Fruit fly (Drosophila melanogaster) whole organism, embryonic: Measurements from ENCODE around the gene QC.

Experiments
- Atf-2 ChIP-seq: fragments of 200-800 bp; sonication (Bioruptor generic); optimal IDR thresholded peaks from 2 replicates; lab custom pipeline; 2016; ENCODE audit warnings: missing biosample characterization, missing genetic modification characterization
- Atf3 ChIP-seq: fragments of 200-800 bp; sonication (Bioruptor generic); optimal IDR thresholded peaks from 3 replicates; lab custom pipeline; 2016; ENCODE audit warnings: missing biosample characterization, missing genetic modification characterization
- Bteb2 ChIP-seq: fragments of 200-800 bp; sonication (Bioruptor generic); optimal IDR thresholded peaks from 2 replicates; lab custom pipeline; 2016; ENCODE audit warnings: missing biosample characterization, missing genetic modification characterization
- CG10209 ChIP-seq: fragments of 200-800 bp; sonication (Bioruptor generic); optimal IDR thresholded peaks from 3 replicates; lab custom pipeline; 2017; ENCODE audit warnings: missing biosample characterization, mild to moderate bottlenecking, missing genetic modification characterization, missing genetic modification reagents
- CG10267 ChIP-seq: fragments of 200-800 bp; sonication (Bioruptor generic); optimal IDR thresholded peaks from 2 replicates; lab custom pipeline; 2018; ENCODE audit warnings: missing biosample characterization, mild to moderate bottlenecking, missing genetic modification characterization, moderate library complexity
- CG12659 ChIP-seq: fragments of 200-800 bp; sonication (Bioruptor generic); optimal IDR thresholded peaks from 3 replicates; lab custom pipeline; 2017; ENCODE audit warnings: mild to moderate bottlenecking, missing biosample characterization, missing genetic modification reagents, missing genetic modification characterization
- CG13287 ChIP-seq: fragments of 200-800 bp; sonication (Bioruptor generic); IDR thresholded peaks from 2 replicates; pipeline ENCODE4 v1.3.6; 2022; ENCODE audit warnings: missing biosample characterization, missing genetic modification characterization; ENCODE audit not compliant: partially characterized antibody
- CG15696 ChIP-seq: fragments of 200-800 bp; sonication (Bioruptor generic); optimal IDR thresholded peaks from 2 replicates; lab custom pipeline; 2019; ENCODE audit warnings: missing biosample characterization, mild to moderate bottlenecking, missing genetic modification characterization, moderate library complexity
- CG1602 ChIP-seq: fragments of 200-800 bp; sonication (Bioruptor generic); optimal IDR thresholded peaks from 3 replicates; lab custom pipeline; 2016; ENCODE audit warnings: missing biosample characterization, missing genetic modification characterization
- CG16813 ChIP-seq: fragments of 200-800 bp; sonication (Bioruptor generic); IDR thresholded peaks from 3 replicates; pipeline ENCODE4 v1.3.6; 2022; ENCODE audit warnings: missing biosample characterization, missing genetic modification characterization; ENCODE audit not compliant: partially characterized antibody
- CG17186 ChIP-seq: fragments of 200-800 bp; sonication (Bioruptor generic); optimal IDR thresholded peaks from 3 replicates; lab custom pipeline; 2017; ENCODE audit warnings: missing biosample characterization, missing genetic modification reagents, missing genetic modification characterization
- CG17568 ChIP-seq: fragments of 200-800 bp; sonication (Bioruptor generic); optimal IDR thresholded peaks from 2 replicates; lab custom pipeline; 2018; ENCODE audit warnings: missing biosample characterization, mild to moderate bottlenecking, missing genetic modification characterization, moderate library complexity
- CG2116 ChIP-seq: fragments of 200-800 bp; sonication (Bioruptor generic); optimal IDR thresholded peaks from 3 replicates; lab custom pipeline; 2018; ENCODE audit warnings: missing biosample characterization, mild to moderate bottlenecking, missing genetic modification characterization
- CG3065 ChIP-seq: fragments of 200-800 bp; sonication (Bioruptor generic); optimal IDR thresholded peaks from 2 replicates; lab custom pipeline; 2016; ENCODE audit warnings: missing biosample characterization, missing genetic modification characterization
- CG31388 ChIP-seq: fragments of 200-800 bp; sonication (Bioruptor generic); optimal IDR thresholded peaks from 2 replicates; lab custom pipeline; 2016; ENCODE audit warnings: missing biosample characterization, missing genetic modification characterization
- CG34224 ChIP-seq: fragments of 200-800 bp; sonication (Bioruptor generic); IDR thresholded peaks from 3 replicates; pipeline ENCODE4 v1.3.6; 2022; ENCODE audit warnings: missing biosample characterization, missing genetic modification characterization; ENCODE audit not compliant: partially characterized antibody
- CG3847 ChIP-seq: fragments of 200-800 bp; sonication (Bioruptor generic); IDR thresholded peaks from 2 replicates; pipeline ENCODE4 v1.3.6; 2022; ENCODE audit warnings: missing biosample characterization, missing genetic modification characterization
- CG42726 ChIP-seq: fragments of 200-800 bp; sonication (Bioruptor generic); IDR thresholded peaks from 2 replicates; pipeline ENCODE4 v1.3.6; 2022; ENCODE audit warnings: missing biosample characterization, missing genetic modification characterization; ENCODE audit not compliant: partially characterized antibody
- CG4424 ChIP-seq: fragments of 200-800 bp; sonication (Bioruptor generic); optimal IDR thresholded peaks from 3 replicates; lab custom pipeline; 2016; ENCODE audit warnings: missing biosample characterization, missing genetic modification characterization
- CG6791 ChIP-seq: fragments of 200-800 bp; sonication (Bioruptor generic); IDR thresholded peaks from 3 replicates; pipeline ENCODE4 v1.3.6; 2022; ENCODE audit warnings: missing biosample characterization, missing genetic modification characterization; ENCODE audit not compliant: partially characterized antibody
- CG9932 ChIP-seq: fragments of 200-800 bp; sonication (Bioruptor generic); IDR thresholded peaks from 2 replicates; pipeline ENCODE4 v1.3.6; 2022; ENCODE audit warnings: missing biosample characterization, missing genetic modification characterization
- Dll ChIP-seq: fragments of 200-800 bp; sonication (Bioruptor generic); IDR thresholded peaks from 4 replicates; pipeline ENCODE4 v1.3.6; 2022; ENCODE audit warnings: missing biosample characterization, missing genetic modification characterization; ENCODE audit not compliant: partially characterized antibody
- Dref ChIP-seq: fragments of 200-800 bp; sonication (Bioruptor generic); IDR thresholded peaks from 2 replicates; pipeline ENCODE4 v1.3.6; 2022; ENCODE audit warnings: missing biosample characterization, missing genetic modification characterization
- E2f1 ChIP-seq: fragments of 200-800 bp; sonication (Bioruptor generic); IDR thresholded peaks from 2 replicates; pipeline ENCODE4 v1.3.6; 2022; ENCODE audit warnings: missing biosample characterization, missing genetic modification characterization
- E2f2 ChIP-seq: fragments of 200-800 bp; sonication (Bioruptor generic); IDR thresholded peaks from 2 replicates; pipeline ENCODE4 v1.3.6; 2022; ENCODE audit warnings: missing biosample characterization, missing genetic modification characterization
- Ets65A ChIP-seq: fragments of 200-800 bp; sonication (Bioruptor generic); peaks from one replicate; lab custom pipeline; 2016; ENCODE audit warnings: missing biosample characterization, missing genetic modification characterization
- Gug ChIP-seq: fragments of 200-800 bp; sonication (Bioruptor generic); IDR thresholded peaks from 4 replicates; pipeline ENCODE4 v1.3.6; 2022; ENCODE audit warnings: missing biosample characterization, missing genetic modification characterization
- HLH4C ChIP-seq: fragments of 200-800 bp; sonication (Bioruptor generic); IDR thresholded peaks from 3 replicates; pipeline ENCODE4 v1.3.6; 2022; ENCODE audit warnings: missing biosample characterization, missing genetic modification characterization; ENCODE audit not compliant: partially characterized antibody
- Oli ChIP-seq: fragments of 200-800 bp; sonication (Bioruptor generic); optimal IDR thresholded peaks from 2 replicates; lab custom pipeline; 2018; ENCODE audit warnings: missing biosample characterization, mild to moderate bottlenecking, missing genetic modification characterization, moderate library complexity
- Scr ChIP-seq: fragments of 200-800 bp; sonication (Bioruptor generic); IDR thresholded peaks from 2 replicates; pipeline ENCODE4 v1.3.6; 2022; ENCODE audit warnings: missing biosample characterization, missing genetic modification characterization; ENCODE audit not compliant: partially characterized antibody
- amos ChIP-seq: fragments of 200-800 bp; sonication (Bioruptor generic); IDR thresholded peaks from 2 replicates; pipeline ENCODE4 v1.3.6; 2022; ENCODE audit warnings: missing biosample characterization, missing genetic modification characterization; ENCODE audit not compliant: partially characterized antibody
- bbx ChIP-seq: fragments of 200-800 bp; sonication (Bioruptor generic); IDR thresholded peaks from 2 replicates; pipeline ENCODE4 v1.3.6; 2022; ENCODE audit warnings: missing biosample characterization, missing genetic modification characterization; ENCODE audit not compliant: partially characterized antibody
- chinmo ChIP-seq: fragments of 200-800 bp; sonication (Bioruptor generic); IDR thresholded peaks from 4 replicates; pipeline ENCODE4 v1.3.6; 2022; ENCODE audit warnings: missing biosample characterization, missing genetic modification characterization; ENCODE audit not compliant: partially characterized antibody
- chn ChIP-seq: fragments of 200-800 bp; sonication (Bioruptor generic); optimal IDR thresholded peaks from 2 replicates; lab custom pipeline; 2016; ENCODE audit warnings: missing biosample characterization, missing genetic modification characterization
- da ChIP-seq: fragments of 200-800 bp; sonication (Bioruptor generic); optimal IDR thresholded peaks from 2 replicates; lab custom pipeline; 2016; ENCODE audit warnings: missing biosample characterization, missing genetic modification characterization
- gfzf ChIP-seq: fragments of 200-800 bp; sonication (Bioruptor generic); optimal IDR thresholded peaks from 2 replicates; lab custom pipeline; 2016; ENCODE audit warnings: missing biosample characterization, mild to moderate bottlenecking, missing genetic modification characterization, moderate library complexity
- knrl ChIP-seq: fragments of 200-800 bp; sonication (Bioruptor generic); IDR thresholded peaks from 3 replicates; pipeline ENCODE4 v1.3.6; 2022; ENCODE audit warnings: missing biosample characterization, missing genetic modification characterization; ENCODE audit not compliant: partially characterized antibody
- nerfin-2 ChIP-seq: fragments of 200-800 bp; sonication (Bioruptor generic); IDR thresholded peaks from 2 replicates; pipeline ENCODE4 v1.3.6; 2022; ENCODE audit warnings: missing biosample characterization, missing genetic modification characterization; ENCODE audit not compliant: partially characterized antibody
- pnt ChIP-seq: fragments of 200-800 bp; sonication (Bioruptor generic); optimal IDR thresholded peaks from 3 replicates; lab custom pipeline; 2016; ENCODE audit warnings: missing biosample characterization, missing genetic modification characterization
- ranshi ChIP-seq: fragments of 200-800 bp; sonication (Bioruptor generic); IDR thresholded peaks from 2 replicates; pipeline ENCODE4 v1.3.6; 2022; ENCODE audit warnings: missing biosample characterization, missing genetic modification characterization
- scrt ChIP-seq: fragments of 200-800 bp; sonication (Bioruptor generic); optimal IDR thresholded peaks from 2 replicates; lab custom pipeline; 2018; ENCODE audit warnings: missing biosample characterization, mild to moderate bottlenecking, missing genetic modification characterization, moderate library complexity
- sima ChIP-seq: fragments of 200-800 bp; sonication (Bioruptor generic); optimal IDR thresholded peaks from 2 replicates; lab custom pipeline; 2016; ENCODE audit warnings: missing biosample characterization, missing genetic modification characterization
- stwl ChIP-seq: fragments of 200-800 bp; sonication (Bioruptor generic); optimal IDR thresholded peaks from 3 replicates; lab custom pipeline; 2018; ENCODE audit warnings: missing biosample characterization, mild to moderate bottlenecking, missing genetic modification characterization, moderate library complexity
- tap ChIP-seq: fragments of 200-800 bp; optimal IDR thresholded peaks from 3 replicates; lab custom pipeline; 2019; ENCODE audit warnings: missing biosample characterization, mild to moderate bottlenecking, missing genetic modification characterization, moderate library complexity
- tio ChIP-seq: fragments of 200-800 bp; sonication (Bioruptor generic); optimal IDR thresholded peaks from 2 replicates; lab custom pipeline; 2017; ENCODE audit warnings: missing biosample characterization, missing genetic modification characterization, inconsistent platforms
- trem ChIP-seq: fragments of 200-800 bp; optimal IDR thresholded peaks from 3 replicates; lab custom pipeline; 2019; ENCODE audit warnings: missing biosample characterization, mild to moderate bottlenecking, missing genetic modification characterization, moderate library complexity
- tup ChIP-seq: fragments of 200-800 bp; sonication (Bioruptor generic); optimal IDR thresholded peaks from 2 replicates; lab custom pipeline; 2016; ENCODE audit warnings: missing biosample characterization, mild to moderate bottlenecking, missing genetic modification characterization, moderate library complexity
- zf30C ChIP-seq: fragments of 200-800 bp; sonication (Bioruptor generic); optimal IDR thresholded peaks from 3 replicates; lab custom pipeline; 2018; ENCODE audit warnings: missing biosample characterization, mild to moderate bottlenecking, missing genetic modification characterization
- zfh2 ChIP-seq: fragments of 200-800 bp; sonication (Bioruptor generic); optimal IDR thresholded peaks from 2 replicates; lab custom pipeline; 2016; ENCODE audit warnings: missing biosample characterization, missing genetic modification characterization

The QC gene

DNA sequence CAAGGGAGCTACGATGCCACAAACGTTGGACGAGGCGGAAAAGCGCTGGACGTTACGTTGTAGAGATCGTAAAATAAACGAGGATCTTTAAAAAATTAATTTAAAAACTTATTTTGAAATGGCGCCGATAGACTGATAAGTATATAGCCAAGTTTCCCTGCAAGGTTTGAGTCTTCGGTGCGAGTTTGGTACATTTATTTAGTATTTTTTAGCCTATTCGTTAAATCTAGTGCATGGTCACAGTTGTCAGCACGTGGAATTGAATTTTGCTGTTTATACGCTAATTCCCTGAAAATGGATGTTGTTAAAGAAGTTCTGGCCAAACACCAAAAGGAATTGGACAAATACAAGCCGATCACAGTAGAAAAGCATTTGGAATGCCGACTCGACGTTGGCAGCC, 3.0 kb downstream of the QC start, which contains the start of gene CG32409 (continued):
- TF ChIP-seq CG9932 (GFP tag; lab: Robert Waterston, UW) = no peak
- TF ChIP-seq CG3847 = peak; percentile 58; the same call in 1 of the 2 replicates
- TF ChIP-seq zfh2 (GFP tag; lab: Kevin White, UChicago) = no peak
- no peak for TF ChIP-seq pnt (GFP tag; lab: Kevin White, UChicago)
- TF ChIP-seq CG12659 = no peak
- no peak for TF ChIP-seq CG15696 (tag; lab: Kevin White, UChicago)
- no peak for TF ChIP-seq CG17568 (GFP tag; lab: Kevin White, UChicago)
- no peak for TF ChIP-seq Bteb2
- TF ChIP-seq ranshi (GFP tag; lab: Robert Waterston, UW) = no peak
- TF ChIP-seq tup (GFP tag; lab: Kevin White, UChicago) = no peak
- TF ChIP-seq scrt = no peak
- no peak for TF ChIP-seq CG10209
- TF ChIP-seq tio (GFP tag; lab: Kevin White, UChicago) = no peak
- no peak for TF ChIP-seq CG4424 (GFP tag; lab: Kevin White, UChicago)
- no peak for TF ChIP-seq CG31388 (GFP tag; lab: Kevin White, UChicago)
- TF ChIP-seq CG1602 (GFP tag; lab: Kevin White, UChicago) = no peak
- no peak for TF ChIP-seq Ets65A
- 0 out of 3 replicates have a peak, but pooled peaks have one; percentile 15 for TF ChIP-seq knrl (GFP tag; lab: Robert Waterston, UW)
- TF ChIP-seq E2f1 (GFP tag; lab: Robert Waterston, UW) = no peak
- TF ChIP-seq Oli (tag; lab: Kevin White, UChicago) = no peak
- no peak for TF ChIP-seq CG17186 (GFP tag; lab: Kevin White, UChicago)
- TF ChIP-seq Gug = no peak
- TF ChIP-seq Atf-2 (GFP tag; lab: Kevin White, UChicago) = no peak
- TF ChIP-seq CG42726 (GFP tag; lab: Robert Waterston, UW) = no peak
- no peak for TF ChIP-seq chn (GFP tag; lab: Kevin White, UChicago)
- no peak for TF ChIP-seq sima
- no peak for TF ChIP-seq da (GFP tag; lab: Kevin White, UChicago)
- no peak for TF ChIP-seq Atf3 (GFP tag; lab: Kevin White, UChicago)
- TF ChIP-seq CG3065 (GFP tag; lab: Kevin White, UChicago) = no peak

DNA sequence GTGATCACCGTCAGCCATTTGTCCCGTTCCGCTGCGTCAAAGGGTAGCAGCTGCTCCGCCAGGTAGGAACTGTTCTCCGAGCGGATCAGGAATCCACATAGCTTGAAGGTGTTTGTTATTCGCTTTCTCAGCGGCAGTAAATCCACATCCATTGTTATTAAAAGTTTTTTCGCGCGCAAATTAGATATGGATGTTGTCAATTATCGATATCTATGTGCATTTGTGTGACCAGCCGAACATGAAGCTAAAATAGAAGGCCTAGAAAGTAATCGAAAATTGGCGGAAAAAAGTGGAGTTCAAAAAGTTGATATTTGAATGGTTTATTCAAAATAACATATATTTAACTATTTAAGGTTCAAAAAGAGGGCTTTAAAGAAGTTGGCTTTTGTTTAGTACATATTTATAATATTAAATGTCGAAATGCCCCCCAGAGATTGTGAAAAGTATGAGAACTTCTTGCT, 5.0 kb downstream of the QC start, which contains the start of the genes PolE2 and CG5592:
Gene PolE2, minus strand, starts transcription at position 208 of the 461 bp plus-strand sequence.
Gene CG5592, plus strand, starts transcription at position 411 of the 461 bp plus-strand sequence.
- peak; percentile 76 for TF ChIP-seq gfzf (GFP tag; lab: Kevin White, UChicago)
- TF ChIP-seq tap (tag; lab: Kevin White, UChicago) = no peak
- TF ChIP-seq E2f1 (GFP tag; lab: Robert Waterston, UW) = peak; percentile 83
- TF ChIP-seq trem (tag; lab: Kevin White, UChicago) = peak; percentile 37
- peak; percentile 70 for TF ChIP-seq CG13287
- TF ChIP-seq CG34224 (GFP tag; lab: Robert Waterston, UW) = peak; percentile 43; the same call in 1 of the 3 replicates
- peak; percentile 83 for TF ChIP-seq CG2116
- no peak for TF ChIP-seq zf30C (GFP tag; lab: Kevin White, UChicago)
- peak; percentile 99 for TF ChIP-seq E2f2
- peak; percentile 52 for TF ChIP-seq stwl
- peak; percentile 87 for TF ChIP-seq Dref (GFP tag; lab: Robert Waterston, UW)
- peak; percentile 26; the same call in 1 of the 2 replicates for TF ChIP-seq amos (GFP tag; lab: Robert Waterston, UW)
- no peak for TF ChIP-seq CG10267 (tag; lab: Kevin White, UChicago)
- peak; percentile 47; the same call in 1 of the 4 replicates for TF ChIP-seq Dll
- peak; percentile 27; the same call in 1 of the 2 replicates for TF ChIP-seq CG42726 (GFP tag; lab: Robert Waterston, UW)
- 0 out of 3 replicates have a peak, but pooled peaks have one; percentile 28 for TF ChIP-seq CG6791 (GFP tag; lab: Robert Waterston, UW)
- TF ChIP-seq HLH4C (GFP tag; lab: Robert Waterston, UW) = peak; percentile 54; the same call in 1 of the 3 replicates
- TF ChIP-seq chinmo (GFP tag; lab: Robert Waterston, UW) = 0 out of 4 replicates have a peak, but pooled peaks have one; percentile 46
- 0 out of 2 replicates have a peak, but pooled peaks have one; percentile 22 for TF ChIP-seq nerfin-2 (GFP tag; lab: Robert Waterston, UW)
- 0 out of 3 replicates have a peak, but pooled peaks have one; percentile 32 for TF ChIP-seq CG16813 (GFP tag; lab: Robert Waterston, UW)
- TF ChIP-seq bbx = peak; percentile 50
- peak; percentile 40 for TF ChIP-seq Scr
